Fruit fly (Drosophila melanogaster) whole organism, embryonic: ENCODE results near the gene ry.

ENCODE experiments used
- CG11560 ChIP-seq: fragments of 200-800 bp; sonication (Bioruptor generic); IDR thresholded peaks from 3 replicates; pipeline ENCODE4 v1.3.6; 2022; ENCODE audit warnings: missing biosample characterization, missing genetic modification characterization
- CG12155 ChIP-seq: fragments of 200-800 bp; sonication (Bioruptor generic); optimal IDR thresholded peaks from 3 replicates; lab custom pipeline; 2016; ENCODE audit warnings: missing biosample characterization, missing genetic modification characterization
- CG12391 ChIP-seq: fragments of 200-800 bp; sonication (Bioruptor generic); optimal IDR thresholded peaks from 3 replicates; lab custom pipeline; 2018; ENCODE audit warnings: missing biosample characterization, mild to moderate bottlenecking, missing genetic modification characterization, moderate library complexity
- CG14050 ChIP-seq: fragments of 200-800 bp; sonication (Bioruptor generic); IDR thresholded peaks from 3 replicates; pipeline ENCODE4 v1.3.6; 2022; ENCODE audit warnings: missing biosample characterization, missing genetic modification characterization
- CG2199 ChIP-seq: fragments of 200-800 bp; sonication (Bioruptor generic); IDR thresholded peaks from 3 replicates; pipeline ENCODE4 v1.3.6; 2022; ENCODE audit warnings: missing biosample characterization, missing genetic modification characterization
- CG6689 ChIP-seq: fragments of 200-800 bp; sonication (Bioruptor generic); IDR thresholded peaks from 2 replicates; pipeline ENCODE4 v1.3.6; 2022; ENCODE audit warnings: missing biosample characterization, missing genetic modification characterization
- CG7745 ChIP-seq: fragments of 200-800 bp; sonication (Bioruptor generic); optimal IDR thresholded peaks from 2 replicates; lab custom pipeline; 2018; ENCODE audit warnings: missing biosample characterization, mild to moderate bottlenecking, missing genetic modification characterization, moderate library complexity
- CG8765 ChIP-seq: fragments of 200-800 bp; sonication (Bioruptor generic); IDR thresholded peaks from 2 replicates; pipeline ENCODE4 v1.3.6; 2022; ENCODE audit warnings: missing biosample characterization, missing genetic modification characterization
- CG9215 ChIP-seq: fragments of 200-800 bp; sonication (Bioruptor generic); IDR thresholded peaks from 2 replicates; pipeline ENCODE4 v1.3.6; 2022; ENCODE audit warnings: missing biosample characterization, missing genetic modification characterization
- CG9817 ChIP-seq: fragments of 200-800 bp; sonication (Bioruptor generic); optimal IDR thresholded peaks from 2 replicates; lab custom pipeline; 2018; ENCODE audit warnings: missing biosample characterization, mild to moderate bottlenecking, missing genetic modification characterization, moderate library complexity
- Dbx ChIP-seq: fragments of 200-800 bp; sonication (Bioruptor generic); IDR thresholded peaks from 3 replicates; pipeline ENCODE4 v1.3.6; 2022; ENCODE audit warnings: missing biosample characterization, missing genetic modification characterization
- Dip3 ChIP-seq: fragments of 200-800 bp; sonication (Bioruptor generic); optimal IDR thresholded peaks from 3 replicates; lab custom pipeline; 2016; ENCODE audit warnings: missing biosample characterization, missing genetic modification characterization
- Doc3 ChIP-seq: fragments of 200-800 bp; sonication (Bioruptor generic); IDR thresholded peaks from 3 replicates; pipeline ENCODE4 v1.3.6; 2022; ENCODE audit warnings: missing biosample characterization, missing genetic modification characterization; ENCODE audit not compliant: partially characterized antibody
- Ets97D ChIP-seq: fragments of 200-800 bp; sonication (Bioruptor generic); optimal IDR thresholded peaks from 3 replicates; lab custom pipeline; 2016; ENCODE audit warnings: missing biosample characterization, missing genetic modification characterization
- Fer3 ChIP-seq: fragments of 200-800 bp; sonication (Bioruptor generic); optimal IDR thresholded peaks from 2 replicates; lab custom pipeline; 2018; ENCODE audit warnings: missing biosample characterization, mild to moderate bottlenecking, missing genetic modification characterization, moderate library complexity
- Gug ChIP-seq: fragments of 200-800 bp; sonication (Bioruptor generic); IDR thresholded peaks from 4 replicates; pipeline ENCODE4 v1.3.6; 2022; ENCODE audit warnings: missing biosample characterization, missing genetic modification characterization
- HLHmδ ChIP-seq: fragments of 200-800 bp; sonication (Bioruptor generic); optimal IDR thresholded peaks from 2 replicates; lab custom pipeline; 2018; ENCODE audit warnings: missing biosample characterization, mild to moderate bottlenecking, missing genetic modification characterization, moderate library complexity
- HmgZ ChIP-seq: fragments of 200-800 bp; sonication (Bioruptor generic); optimal IDR thresholded peaks from 2 replicates; lab custom pipeline; 2018; ENCODE audit warnings: missing biosample characterization, mild to moderate bottlenecking, missing genetic modification characterization
- Hr51 ChIP-seq, 2 experiments: fragments of 200-800 bp; sonication (Bioruptor generic); optimal IDR thresholded peaks; 2 replicates in 1 of 2; 3 replicates in 1 of 2; lab custom pipeline; 2016 to 2018; ENCODE audit warnings: missing biosample characterization in 2 of 2, missing genetic modification characterization in 2 of 2, mild to moderate bottlenecking in 1 of 2, moderate library complexity in 1 of 2
- Med ChIP-seq: fragments of 200-800 bp; sonication (Bioruptor generic); peaks from one replicate; lab custom pipeline; 2016; ENCODE audit warnings: missing biosample characterization, missing genetic modification characterization, mild to moderate bottlenecking, inconsistent platforms, moderate library complexity
- Mes4 ChIP-seq: fragments of 200-800 bp; sonication (Bioruptor generic); optimal IDR thresholded peaks from 2 replicates; lab custom pipeline; 2016; ENCODE audit warnings: missing biosample characterization, missing genetic modification characterization
- NC2α ChIP-seq: fragments of 200-800 bp; sonication (Bioruptor generic); optimal IDR thresholded peaks from 2 replicates; lab custom pipeline; 2016; ENCODE audit warnings: missing biosample characterization, missing genetic modification characterization
- PHDP ChIP-seq: fragments of 200-800 bp; sonication (Bioruptor generic); optimal IDR thresholded peaks from 3 replicates; lab custom pipeline; 2018; ENCODE audit warnings: missing biosample characterization, mild to moderate bottlenecking, missing genetic modification characterization, moderate library complexity
- YL-1 ChIP-seq: fragments of 200-800 bp; sonication (Bioruptor generic); optimal IDR thresholded peaks from 3 replicates; lab custom pipeline; 2017; ENCODE audit warnings: missing biosample characterization, mild to moderate bottlenecking, missing genetic modification characterization
- ap ChIP-seq: fragments of 200-800 bp; sonication (Bioruptor generic); IDR thresholded peaks from 2 replicates; pipeline ENCODE4 v1.3.6; 2022; ENCODE audit warnings: missing biosample characterization, missing genetic modification characterization
- ase ChIP-seq: fragments of 200-800 bp; sonication (Bioruptor generic); IDR thresholded peaks from 3 replicates; pipeline ENCODE4 v1.3.6; 2022; ENCODE audit warnings: missing biosample characterization, missing genetic modification characterization
- bab2 ChIP-seq: fragments of 200-800 bp; sonication (Bioruptor generic); optimal IDR thresholded peaks from 2 replicates; lab custom pipeline; 2016; ENCODE audit warnings: missing biosample characterization, missing genetic modification characterization
- bigmax ChIP-seq: fragments of 200-800 bp; sonication (Bioruptor generic); optimal IDR thresholded peaks from 2 replicates; lab custom pipeline; 2018; ENCODE audit warnings: missing biosample characterization, mild to moderate bottlenecking, missing genetic modification characterization
- btn ChIP-seq: fragments of 200-800 bp; sonication (Bioruptor generic); optimal IDR thresholded peaks from 2 replicates; lab custom pipeline; 2016; ENCODE audit warnings: missing biosample characterization, missing genetic modification characterization
- dan ChIP-seq: fragments of 200-800 bp; sonication (Bioruptor generic); IDR thresholded peaks from 2 replicates; pipeline ENCODE4 v1.3.6; 2022; ENCODE audit warnings: missing biosample characterization, missing genetic modification characterization
- esg ChIP-seq: fragments of 200-800 bp; sonication (Bioruptor generic); conservative IDR thresholded peaks from 2 replicates; pipeline ENCODE4 v1.3.6; 2022; ENCODE audit warnings: missing biosample characterization, missing genetic modification characterization
- fd3F ChIP-seq: fragments of 200-800 bp; sonication (Bioruptor generic); optimal IDR thresholded peaks from 2 replicates; lab custom pipeline; 2018; ENCODE audit warnings: missing biosample characterization, mild to moderate bottlenecking, missing genetic modification characterization, moderate library complexity
- fd64A ChIP-seq: fragments of 200-800 bp; sonication (Bioruptor generic); optimal IDR thresholded peaks from 3 replicates; lab custom pipeline; 2018; ENCODE audit warnings: missing biosample characterization, mild to moderate bottlenecking, missing genetic modification characterization
- gcm ChIP-seq: fragments of 200-800 bp; sonication (Bioruptor generic); optimal IDR thresholded peaks from 2 replicates; lab custom pipeline; 2019; ENCODE audit warnings: missing biosample characterization, mild to moderate bottlenecking, missing genetic modification characterization, moderate library complexity
- gsb ChIP-seq: fragments of 200-800 bp; sonication (Bioruptor generic); IDR thresholded peaks from 2 replicates; pipeline ENCODE4 v1.3.6; 2022; ENCODE audit warnings: missing biosample characterization, missing genetic modification characterization
- hkb ChIP-seq, 2 experiments: fragments of 200-800 bp in 1 of 2; fragments of >200 bp in 1 of 2; sonication (Bioruptor generic) in 1 of 2; IDR thresholded peaks in 1 of 2; optimal IDR thresholded peaks in 1 of 2; 2 replicates each; pipeline versions ENCODE4 v1.3.6 to Lab custom; 2017 to 2022; ENCODE audit warnings: missing biosample characterization in 1 of 2, missing genetic modification characterization in 1 of 2
- ken ChIP-seq: fragments of 200-800 bp; sonication (Bioruptor generic); IDR thresholded peaks from 3 replicates; pipeline ENCODE4 v1.3.6; 2022; ENCODE audit warnings: missing biosample characterization, missing genetic modification characterization
- kni ChIP-seq: fragments of 200-800 bp; sonication (Bioruptor generic); optimal IDR thresholded peaks from 3 replicates; lab custom pipeline; 2017; ENCODE audit warnings: mild to moderate bottlenecking, missing biosample characterization, missing genetic modification reagents, missing genetic modification characterization
- lbe ChIP-seq: fragments of 200-800 bp; sonication (Bioruptor generic); optimal IDR thresholded peaks from 2 replicates; lab custom pipeline; 2016; ENCODE audit warnings: missing biosample characterization, mild to moderate bottlenecking, missing genetic modification characterization
- lilli ChIP-seq: fragments of 200-800 bp; sonication (Bioruptor generic); optimal IDR thresholded peaks from 3 replicates; lab custom pipeline; 2016; ENCODE audit warnings: missing biosample characterization, missing genetic modification characterization
- nerfin-1 ChIP-seq: fragments of 200-800 bp; sonication (Bioruptor generic); optimal IDR thresholded peaks from 3 replicates; lab custom pipeline; 2019; ENCODE audit warnings: missing biosample characterization, mild to moderate bottlenecking, missing genetic modification characterization, moderate library complexity
- org-1 ChIP-seq: fragments of 200-800 bp; sonication (Bioruptor generic); optimal IDR thresholded peaks from 2 replicates; lab custom pipeline; 2017; ENCODE audit warnings: missing biosample characterization, missing genetic modification characterization
- pan ChIP-seq, 4 experiments: fragments of >200 bp in 3 of 4; fragments of 200-800 bp in 1 of 4; sonication (Bioruptor generic) in 1 of 4; optimal IDR thresholded peaks in 3 of 4; IDR thresholded peaks in 1 of 4; 2 replicates each; pipeline versions ENCODE4 v1.3.6 to Lab custom; 2017 to 2022; ENCODE audit warnings: missing biosample characterization in 2 of 4, missing genetic modification characterization in 2 of 4, mixed read lengths in 1 of 4
- sc ChIP-seq, 3 experiments: fragments of >200 bp in 2 of 3; fragments of 200-800 bp in 1 of 3; sonication (Bioruptor generic) in 1 of 3; optimal IDR thresholded peaks; 2 replicates in 2 of 3; 3 replicates in 1 of 3; lab custom pipeline; 2017; ENCODE audit warnings: mild to moderate bottlenecking in 1 of 3, missing biosample characterization in 1 of 3, missing genetic modification characterization in 1 of 3, missing genetic modification reagents in 1 of 3
- sens ChIP-seq: fragments of 200-800 bp; sonication (Bioruptor generic); peaks from one replicate; lab custom pipeline; 2016; ENCODE audit warnings: missing biosample characterization, missing genetic modification characterization
- sqz ChIP-seq: fragments of 200-800 bp; sonication (Bioruptor generic); optimal IDR thresholded peaks from 3 replicates; lab custom pipeline; 2018; ENCODE audit warnings: missing biosample characterization, mild to moderate bottlenecking, missing genetic modification characterization
- tgo ChIP-seq: fragments of 200-800 bp; sonication (Bioruptor generic); IDR thresholded peaks from 3 replicates; pipeline ENCODE4 v1.3.6; 2022; ENCODE audit warnings: missing biosample characterization, missing genetic modification characterization
- tin ChIP-seq: fragments of 200-800 bp; sonication (Bioruptor generic); optimal IDR thresholded peaks from 3 replicates; lab custom pipeline; 2016; ENCODE audit warnings: missing biosample characterization, missing genetic modification characterization
- zf30C ChIP-seq: fragments of 200-800 bp; sonication (Bioruptor generic); optimal IDR thresholded peaks from 3 replicates; lab custom pipeline; 2018; ENCODE audit warnings: missing biosample characterization, mild to moderate bottlenecking, missing genetic modification characterization

Gene ry

DNA sequence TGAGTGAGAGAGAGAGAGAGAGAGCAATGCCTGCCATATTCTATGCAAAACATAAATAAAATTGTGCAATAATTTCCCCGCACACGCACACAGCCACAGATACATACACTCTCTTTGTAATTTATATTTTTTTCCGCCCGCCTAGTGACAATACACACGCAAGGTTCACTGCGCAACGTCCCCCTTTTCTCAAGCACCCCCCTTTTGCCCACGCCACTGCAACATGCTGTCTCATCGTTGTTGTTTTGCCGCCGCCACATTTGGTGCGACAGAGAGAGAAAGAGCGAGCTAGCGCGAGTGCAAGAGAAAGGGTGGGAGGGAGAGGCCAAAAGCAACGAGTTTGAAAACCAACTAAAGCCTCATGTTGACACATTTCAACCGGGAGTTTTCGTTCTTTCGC is 20.0 kb upstream of the ry start (continued):
- TF ChIP-seq HLHmδ (peak; percentile 26), fd3F (GFP tag; lab: Kevin White, UChicago) (no peak), hkb (optimal IDR thresholded peaks at IDR 0.05; lab: Kevin White, UChicago) (no peak), hkb (GFP tag; IDR thresholded peaks at IDR 0.05; lab: Robert Waterston, UW) (peak; percentile 60), bigmax (GFP tag; lab: Kevin White, UChicago) (peak; percentile 13), Fer3 (peak; percentile 25), sc (optimal IDR thresholded peaks at IDR 0.05; lab: Kevin White, UChicago) (no peak), sc (GFP tag; optimal IDR thresholded peaks at IDR 0.05; lab: Kevin White, UChicago) (no peak), ken (GFP tag; lab: Robert Waterston, UW) (peak; percentile 80), org-1 (GFP tag; lab: Kevin White, UChicago) (peak; percentile 62), CG2199 (GFP tag; lab: Robert Waterston, UW) (peak; percentile 76; the same call in 1 of the 3 replicates), esg (GFP tag; lab: Robert Waterston, UW) (peak; percentile 51), bab2 (GFP tag; lab: Kevin White, UChicago) (peak; percentile 68), pan (optimal IDR thresholded peaks at IDR 0.05; lab: Kevin White, UChicago) (no peak), pan (GFP tag; optimal IDR thresholded peaks at IDR 0.05 in 1 of 2, IDR thresholded peaks at IDR 0.05 in 1 of 2) (peak in 1 of 2 experiments; percentile 78), CG9817 (tag; lab: Kevin White, UChicago) (peak; percentile 33), CG6689 (GFP tag; lab: Robert Waterston, UW) (peak; percentile 53; the same call in 1 of the 2 replicates), PHDP (tag; lab: Kevin White, UChicago) (peak; percentile 38), Ets97D (peak; percentile 29), btn (peak; percentile 32), CG12155 (GFP tag; lab: Kevin White, UChicago) (peak; percentile 94), CG14050 (GFP tag; lab: Robert Waterston, UW) (peak; percentile 55), CG12391 (peak; percentile 45), Hr51 (GFP tag; optimal IDR thresholded peaks at IDR 0.05; lab: Kevin White, UChicago) (peak; percentile 52 to 69), CG11560 (no peak; the same call in 2 of the 3 replicates), zf30C (GFP tag; lab: Kevin White, UChicago) (no peak), kni (GFP tag; lab: Kevin White, UChicago) (no peak), HmgZ (no peak), Mes4 (peak; percentile 50), YL-1 (peak; percentile 29), Doc3 (no peak), sqz (peak; percentile 68), Dip3 (GFP tag; lab: Kevin White, UChicago) (peak; percentile 69), ase (GFP tag; lab: Robert Waterston, UW) (peak; percentile 69; the same call in 2 of the 3 replicates), Gug (GFP tag; lab: Robert Waterston, UW) (peak; percentile 65; the same call in 3 of the 4 replicates), CG8765 (GFP tag; lab: Robert Waterston, UW) (peak; percentile 60; the same call in 1 of the 2 replicates), Dbx (GFP tag; lab: Robert Waterston, UW) (peak; percentile 53; the same call in 1 of the 3 replicates), CG7745 (tag; lab: Kevin White, UChicago) (no peak), gcm (GFP tag; lab: Kevin White, UChicago) (peak; percentile 54), Med (GFP tag; lab: Kevin White, UChicago) (peak; percentile 96), lilli (GFP tag; lab: Kevin White, UChicago) (peak; percentile 81), dan (no peak), CG9215 (GFP tag; lab: Robert Waterston, UW) (peak; percentile 23; the same call in 1 of the 2 replicates), ap (GFP tag; lab: Robert Waterston, UW) (peak; percentile 62), nerfin-1 (tag; lab: Kevin White, UChicago) (peak; percentile 39), NC2α (GFP tag; lab: Kevin White, UChicago) (no peak), gsb (peak; percentile 65), tin (GFP tag; lab: Kevin White, UChicago) (peak; percentile 63), fd64A (peak; percentile 0), tgo (peak; percentile 55; the same call in 2 of the 3 replicates), sens (peak; percentile 84), lbe (peak; percentile 76)
